Fruit fly (Drosophila melanogaster) whole organism, prepupa: ENCODE measurements around the gene Shawl.
A peak's percentile ranks its signal among the peaks of the same experiment; 100 is the strongest.

Source experiments
- Blimp-1 ChIP-seq: fragments of 200-800 bp; sonication (Bioruptor generic); optimal IDR thresholded peaks from 3 replicates; lab custom pipeline; 2017; ENCODE audit warnings: missing biosample characterization, missing genetic modification characterization, mild to moderate bottlenecking, moderate library complexity, missing genetic modification reagents
- CG10631 ChIP-seq: fragments of 200-800 bp; sonication (Bioruptor generic); optimal IDR thresholded peaks from 2 replicates; lab custom pipeline; 2016; ENCODE audit warnings: missing biosample characterization, missing genetic modification characterization
- CG11762 ChIP-seq: fragments of 200-800 bp; sonication (Bioruptor generic); optimal IDR thresholded peaks from 3 replicates; lab custom pipeline; 2016; ENCODE audit warnings: missing biosample characterization, missing genetic modification characterization; ENCODE audit not compliant: insufficient read depth
- CG11902 ChIP-seq: fragments of 200-800 bp; sonication (Bioruptor generic); optimal IDR thresholded peaks from 3 replicates; lab custom pipeline; 2016; ENCODE audit warnings: missing biosample characterization, missing genetic modification characterization
- CG1621 ChIP-seq: fragments of 200-800 bp; sonication (Bioruptor generic); optimal IDR thresholded peaks from 3 replicates; lab custom pipeline; 2018; ENCODE audit warnings: missing biosample characterization, mild to moderate bottlenecking, missing genetic modification characterization
- CG31627 ChIP-seq: fragments of 200-800 bp; sonication (Bioruptor generic); optimal IDR thresholded peaks from 3 replicates; lab custom pipeline; 2016; ENCODE audit warnings: missing biosample characterization, missing genetic modification characterization
- CG34406 ChIP-seq: fragments of 200-800 bp; sonication (Bioruptor generic); optimal IDR thresholded peaks from 3 replicates; lab custom pipeline; 2016; ENCODE audit warnings: missing biosample characterization, missing genetic modification characterization
- CG3919 ChIP-seq: fragments of 200-800 bp; sonication (Bioruptor generic); optimal IDR thresholded peaks from 3 replicates; lab custom pipeline; 2016; ENCODE audit warnings: missing biosample characterization, missing genetic modification characterization
- CG6163 ChIP-seq: fragments of 200-800 bp; sonication (Bioruptor generic); IDR thresholded peaks from 3 replicates; pipeline ENCODE4 v1.3.6; 2022; ENCODE audit warnings: missing biosample characterization, missing genetic modification characterization
- CG6808 ChIP-seq: fragments of 200-800 bp; sonication (Bioruptor generic); optimal IDR thresholded peaks from 3 replicates; lab custom pipeline; 2017; ENCODE audit warnings: missing biosample characterization, missing genetic modification characterization, mild to moderate bottlenecking, moderate library complexity, missing genetic modification reagents
- CG7368 ChIP-seq: fragments of 200-800 bp; sonication (Bioruptor generic); optimal IDR thresholded peaks from 3 replicates; lab custom pipeline; 2016; ENCODE audit warnings: missing biosample characterization, missing genetic modification characterization
- CG8119 ChIP-seq: fragments of 200-800 bp; sonication (Bioruptor generic); IDR thresholded peaks from 3 replicates; pipeline ENCODE4 v1.3.6; 2022; ENCODE audit warnings: missing biosample characterization, missing genetic modification characterization
- CG8319 ChIP-seq: fragments of 200-800 bp; sonication (Bioruptor generic); optimal IDR thresholded peaks from 3 replicates; lab custom pipeline; 2016; ENCODE audit warnings: missing biosample characterization, missing genetic modification characterization
- CG8632 ChIP-seq: fragments of 200-800 bp; sonication (Bioruptor generic); optimal IDR thresholded peaks from 3 replicates; lab custom pipeline; 2016; ENCODE audit warnings: missing biosample characterization, missing genetic modification characterization
- Eip75B ChIP-seq: fragments of 200-800 bp; sonication (Bioruptor generic); optimal IDR thresholded peaks from 3 replicates; lab custom pipeline; 2016; ENCODE audit warnings: missing biosample characterization, missing genetic modification characterization
- Eip78C ChIP-seq: fragments of 200-800 bp; sonication (Bioruptor generic); peaks from one replicate; lab custom pipeline; 2016; ENCODE audit warnings: missing biosample characterization, missing genetic modification characterization
- Eip93F ChIP-seq: fragments of 200-800 bp; sonication (Bioruptor generic); optimal IDR thresholded peaks from 2 replicates; lab custom pipeline; 2016; ENCODE audit warnings: missing biosample characterization, mild to moderate bottlenecking, missing genetic modification characterization
- Ets21C ChIP-seq: fragments of 200-800 bp; sonication (Bioruptor generic); optimal IDR thresholded peaks from 3 replicates; lab custom pipeline; 2016; ENCODE audit warnings: missing biosample characterization, missing genetic modification characterization
- Ets96B ChIP-seq: fragments of 200-800 bp; optimal IDR thresholded peaks from 2 replicates; lab custom pipeline; 2019; ENCODE audit warnings: missing biosample characterization, mild to moderate bottlenecking, missing genetic modification characterization, moderate library complexity
- Gug ChIP-seq: fragments of 200-800 bp; sonication (Bioruptor generic); IDR thresholded peaks from 2 replicates; pipeline ENCODE4 v1.3.6; 2022; ENCODE audit warnings: missing biosample characterization, missing genetic modification characterization
- Hr39 ChIP-seq: fragments of 200-800 bp; sonication (Bioruptor generic); optimal IDR thresholded peaks from 2 replicates; lab custom pipeline; 2016; ENCODE audit warnings: missing biosample characterization, missing genetic modification characterization
- Hr4 ChIP-seq: fragments of 200-800 bp; sonication (Bioruptor generic); optimal IDR thresholded peaks from 3 replicates; lab custom pipeline; 2016; ENCODE audit warnings: missing biosample characterization, missing genetic modification characterization
- Lpt ChIP-seq: fragments of 200-800 bp; sonication (Bioruptor generic); optimal IDR thresholded peaks from 3 replicates; lab custom pipeline; 2016; ENCODE audit warnings: missing biosample characterization, missing genetic modification characterization
- Met ChIP-seq: fragments of 200-800 bp; sonication (Bioruptor generic); optimal IDR thresholded peaks from 3 replicates; lab custom pipeline; 2016; ENCODE audit warnings: missing biosample characterization, missing genetic modification characterization
- Smox ChIP-seq: fragments of 200-800 bp; sonication (Bioruptor generic); optimal IDR thresholded peaks from 3 replicates; lab custom pipeline; 2016; ENCODE audit warnings: missing biosample characterization, missing genetic modification characterization
- Sox14 ChIP-seq: fragments of 200-800 bp; sonication (Bioruptor generic); optimal IDR thresholded peaks from 3 replicates; lab custom pipeline; 2016; ENCODE audit warnings: missing biosample characterization, missing genetic modification characterization
- Sox15 ChIP-seq: fragments of 200-800 bp; sonication (Bioruptor generic); optimal IDR thresholded peaks from 3 replicates; lab custom pipeline; 2016; ENCODE audit warnings: missing biosample characterization, missing genetic modification characterization
- achi ChIP-seq: fragments of 200-800 bp; sonication (Bioruptor generic); optimal IDR thresholded peaks from 3 replicates; lab custom pipeline; 2016; ENCODE audit warnings: missing biosample characterization, missing genetic modification characterization
- acj6 ChIP-seq: fragments of 200-800 bp; sonication (Bioruptor generic); optimal IDR thresholded peaks from 3 replicates; lab custom pipeline; 2016; ENCODE audit warnings: missing biosample characterization, missing genetic modification characterization
- dac ChIP-seq: fragments of 200-800 bp; sonication (Bioruptor generic); optimal IDR thresholded peaks from 2 replicates; lab custom pipeline; 2017; ENCODE audit warnings: missing biosample characterization, mild to moderate bottlenecking, missing genetic modification characterization
- dsx ChIP-seq: fragments of 200-800 bp; optimal IDR thresholded peaks from 3 replicates; lab custom pipeline; 2019; ENCODE audit warnings: missing biosample characterization, mild to moderate bottlenecking, missing genetic modification characterization, moderate library complexity; ENCODE audit not compliant: poor library complexity, severe bottlenecking
- eg ChIP-seq: fragments of 200-800 bp; sonication (Bioruptor generic); IDR thresholded peaks from 3 replicates; pipeline ENCODE4 v1.3.6; 2022; ENCODE audit warnings: missing biosample characterization, missing genetic modification characterization
- esn ChIP-seq: fragments of 200-800 bp; sonication (Bioruptor generic); optimal IDR thresholded peaks from 2 replicates; lab custom pipeline; 2016; ENCODE audit warnings: missing biosample characterization, mild to moderate bottlenecking, missing genetic modification characterization, moderate library complexity
- fd59A ChIP-seq: fragments of 200-800 bp; sonication (Bioruptor generic); optimal IDR thresholded peaks from 2 replicates; lab custom pipeline; 2017; ENCODE audit warnings: missing biosample characterization, mild to moderate bottlenecking, missing genetic modification characterization, missing genetic modification reagents
- fd85E ChIP-seq: fragments of 200-800 bp; sonication (Bioruptor generic); optimal IDR thresholded peaks from 3 replicates; lab custom pipeline; 2016; ENCODE audit warnings: missing biosample characterization, missing genetic modification characterization
- fkh ChIP-seq: fragments of 200-800 bp; sonication (Bioruptor generic); optimal IDR thresholded peaks from 3 replicates; lab custom pipeline; 2017; ENCODE audit warnings: missing biosample characterization, mild to moderate bottlenecking, missing genetic modification characterization, moderate library complexity
- lz ChIP-seq: fragments of 200-800 bp; sonication (Bioruptor generic); optimal IDR thresholded peaks from 3 replicates; lab custom pipeline; 2016; ENCODE audit warnings: missing biosample characterization, missing genetic modification characterization
- net ChIP-seq: fragments of 200-800 bp; sonication (Bioruptor generic); optimal IDR thresholded peaks from 3 replicates; lab custom pipeline; 2016; ENCODE audit warnings: missing biosample characterization, missing genetic modification characterization
- pdm3 ChIP-seq: fragments of 200-800 bp; sonication (Bioruptor generic); optimal IDR thresholded peaks from 3 replicates; lab custom pipeline; 2016; ENCODE audit warnings: missing biosample characterization, missing genetic modification characterization
- spab ChIP-seq: fragments of 200-800 bp; sonication (Bioruptor generic); optimal IDR thresholded peaks from 2 replicates; lab custom pipeline; 2017; ENCODE audit warnings: missing biosample characterization, mild to moderate bottlenecking, missing genetic modification characterization, missing genetic modification reagents
- svp ChIP-seq: fragments of 200-800 bp; sonication (Bioruptor generic); peaks from one replicate; lab custom pipeline; 2016; ENCODE audit warnings: missing biosample characterization, missing genetic modification characterization
- topi ChIP-seq: fragments of 200-800 bp; sonication (Bioruptor generic); optimal IDR thresholded peaks from 3 replicates; lab custom pipeline; 2016; ENCODE audit warnings: missing biosample characterization, missing genetic modification characterization
- vri ChIP-seq: fragments of 200-800 bp; sonication (Bioruptor generic); optimal IDR thresholded peaks from 3 replicates; lab custom pipeline; 2016; ENCODE audit warnings: missing biosample characterization, mild to moderate bottlenecking, missing genetic modification characterization

Shawl gene

dm6 chr2L:9447816-9448215, 32.9 kb upstream of the Shawl start (continued):
- TF ChIP-seq Eip93F (GFP tag; lab: Kevin White, UChicago) (no peak), spab (GFP tag; lab: Kevin White, UChicago) (peak; percentile 50), Sox14 (GFP tag; lab: Kevin White, UChicago) (peak; percentile 51), CG31627 (GFP tag; lab: Kevin White, UChicago) (peak; percentile 42), CG8632 (GFP tag; lab: Kevin White, UChicago) (peak; percentile 48), Ets96B (tag; lab: Kevin White, UChicago) (peak; percentile 68), CG34406 (GFP tag; lab: Kevin White, UChicago) (peak; percentile 62), pdm3 (GFP tag; lab: Kevin White, UChicago) (peak; percentile 71), lz (GFP tag; lab: Kevin White, UChicago) (peak; percentile 50), Hr39 (GFP tag; lab: Kevin White, UChicago) (peak; percentile 33), Eip75B (GFP tag; lab: Kevin White, UChicago) (peak; percentile 57), Blimp-1 (GFP tag; lab: Kevin White, UChicago) (no peak), CG8119 (peak; percentile 73), fd59A (GFP tag; lab: Kevin White, UChicago) (peak; percentile 36), CG3919 (peak; percentile 70), CG10631 (GFP tag; lab: Kevin White, UChicago) (peak; percentile 68), CG7368 (GFP tag; lab: Kevin White, UChicago) (peak; percentile 23), CG8319 (peak; percentile 13), dac (peak; percentile 3), dsx (GFP tag; lab: Kevin White, UChicago) (peak; percentile 54)

- TF ChIP-seq Gug (GFP tag; lab: Robert Waterston, UW) (no peak), Met (GFP tag; lab: Kevin White, UChicago) (no peak), dsx (GFP tag; lab: Kevin White, UChicago) (peak; percentile 26), fd85E (GFP tag; lab: Kevin White, UChicago) (no peak), Eip93F (GFP tag; lab: Kevin White, UChicago) (no peak), Eip78C (GFP tag; lab: Kevin White, UChicago) (peak; percentile 42), fkh (no peak), CG3919 (no peak), CG8632 (GFP tag; lab: Kevin White, UChicago) (no peak), CG34406 (GFP tag; lab: Kevin White, UChicago) (no peak), fd59A (GFP tag; lab: Kevin White, UChicago) (no peak), achi (GFP tag; lab: Kevin White, UChicago) (no peak), lz (GFP tag; lab: Kevin White, UChicago) (no peak), eg (GFP tag; lab: Robert Waterston, UW) (no peak), Ets96B (tag; lab: Kevin White, UChicago) (no peak), esn (no peak)
Observed at dm6 chr2L:9446398-9446945, 31.5 kb upstream of the Shawl start.

dm6 chr2L:9445753-9446152, 30.8 kb upstream of the Shawl start:
- TF ChIP-seq dsx (GFP tag; lab: Kevin White, UChicago), result no peak
- no peak for TF ChIP-seq Sox15 (GFP tag; lab: Kevin White, UChicago)
- TF ChIP-seq fkh, result no peak
- TF ChIP-seq net (GFP tag; lab: Kevin White, UChicago), result no peak
- TF ChIP-seq pdm3 (GFP tag; lab: Kevin White, UChicago), result no peak
- no peak for TF ChIP-seq CG11902 (GFP tag; lab: Kevin White, UChicago)
- no peak for TF ChIP-seq fd59A (GFP tag; lab: Kevin White, UChicago)
- TF ChIP-seq esn, result no peak
- TF ChIP-seq CG34406 (GFP tag; lab: Kevin White, UChicago), result no peak

- TF ChIP-seq svp (GFP tag; lab: Kevin White, UChicago), result no peak
- no peak for TF ChIP-seq dsx (GFP tag; lab: Kevin White, UChicago)
- no peak for TF ChIP-seq spab (GFP tag; lab: Kevin White, UChicago)
- no peak for TF ChIP-seq Ets96B (tag; lab: Kevin White, UChicago)
- TF ChIP-seq acj6 (GFP tag; lab: Kevin White, UChicago), result no peak
- TF ChIP-seq CG11762 (GFP tag; lab: Kevin White, UChicago), result no peak
- TF ChIP-seq eg (GFP tag; lab: Robert Waterston, UW), result no peak
- no peak for TF ChIP-seq CG8119
- TF ChIP-seq Blimp-1 (GFP tag; lab: Kevin White, UChicago), result no peak
- TF ChIP-seq dac, result no peak
- no peak for TF ChIP-seq vri (GFP tag; lab: Kevin White, UChicago)
- TF ChIP-seq CG6808 (GFP tag; lab: Kevin White, UChicago), result no peak
- no peak for TF ChIP-seq CG1621 (tag; lab: Kevin White, UChicago)
- no peak for TF ChIP-seq CG6163
- TF ChIP-seq Sox14 (GFP tag; lab: Kevin White, UChicago), result no peak
- no peak for TF ChIP-seq Hr4 (GFP tag; lab: Kevin White, UChicago)
- no peak for TF ChIP-seq Ets21C (GFP tag; lab: Kevin White, UChicago)
- no peak for TF ChIP-seq topi
- no peak for TF ChIP-seq Smox (GFP tag; lab: Kevin White, UChicago)
- TF ChIP-seq Lpt (GFP tag; lab: Kevin White, UChicago), result no peak
Observed at dm6 chr2L:9442795-9443287, 27.9 kb upstream of the Shawl start.
